Fruit fly (Drosophila melanogaster) whole organism, adult: ENCODE results near the gene CG14839.
A peak's percentile ranks its signal among the peaks of the same experiment; 100 is the strongest.

Experiments
- CG11617 ChIP-seq: fragments of 200-800 bp; sonication (Bioruptor generic); optimal IDR thresholded peaks from 2 replicates; lab custom pipeline; 2017; ENCODE audit warnings: mild to moderate bottlenecking, missing biosample characterization, missing genetic modification reagents, missing genetic modification characterization
- CG12768 ChIP-seq: fragments of 200-800 bp; sonication (Bioruptor generic); optimal IDR thresholded peaks from 2 replicates; lab custom pipeline; 2017; ENCODE audit warnings: missing biosample characterization, missing genetic modification characterization, mild to moderate bottlenecking, moderate library complexity, missing genetic modification reagents
- CG14711 ChIP-seq: fragments of 200-800 bp; sonication (Bioruptor generic); optimal IDR thresholded peaks from 2 replicates; lab custom pipeline; 2018; ENCODE audit warnings: missing biosample characterization, mild to moderate bottlenecking, missing genetic modification characterization, moderate library complexity
- CG1620 ChIP-seq: fragments of 200-800 bp; sonication (Bioruptor generic); optimal IDR thresholded peaks from 2 replicates; lab custom pipeline; 2016; ENCODE audit warnings: missing biosample characterization, missing genetic modification characterization
- CG33017 ChIP-seq: fragments of 200-800 bp; sonication (Bioruptor generic); optimal IDR thresholded peaks from 2 replicates; lab custom pipeline; 2018; ENCODE audit warnings: missing biosample characterization, mild to moderate bottlenecking, missing genetic modification characterization, moderate library complexity
- CG5204 ChIP-seq: fragments of 200-800 bp; sonication (Bioruptor generic); optimal IDR thresholded peaks from 2 replicates; lab custom pipeline; 2016; ENCODE audit warnings: missing biosample characterization, missing genetic modification characterization
- CG7045 ChIP-seq: fragments of 200-800 bp; sonication (Bioruptor generic); optimal IDR thresholded peaks from 2 replicates; lab custom pipeline; 2017; ENCODE audit warnings: missing biosample characterization, mild to moderate bottlenecking, missing genetic modification characterization
- CG7101 ChIP-seq: fragments of 200-800 bp; sonication (Bioruptor generic); optimal IDR thresholded peaks from 2 replicates; lab custom pipeline; 2018; ENCODE audit warnings: missing biosample characterization, mild to moderate bottlenecking, missing genetic modification characterization, moderate library complexity
- Clk ChIP-seq: fragments of 200-800 bp; sonication (Bioruptor generic); optimal IDR thresholded peaks from 2 replicates; lab custom pipeline; 2017; ENCODE audit warnings: missing biosample characterization, missing genetic modification characterization
- Crg-1 ChIP-seq: fragments of 200-800 bp; sonication (Bioruptor generic); optimal IDR thresholded peaks from 2 replicates; lab custom pipeline; 2016; ENCODE audit warnings: missing biosample characterization, missing genetic modification characterization
- Hr96 ChIP-seq: fragments of 200-800 bp; sonication (Bioruptor generic); optimal IDR thresholded peaks from 2 replicates; lab custom pipeline; 2016; ENCODE audit warnings: missing biosample characterization, missing genetic modification characterization
- Mnt ChIP-seq: fragments of 200-800 bp; sonication (Bioruptor generic); optimal IDR thresholded peaks from 2 replicates; lab custom pipeline; 2016; ENCODE audit warnings: missing biosample characterization, mild to moderate bottlenecking, missing genetic modification characterization
- bab1 ChIP-seq: fragments of 200-800 bp; sonication (Bioruptor generic); optimal IDR thresholded peaks from 3 replicates; lab custom pipeline; 2019; ENCODE audit warnings: missing biosample characterization, mild to moderate bottlenecking, missing genetic modification characterization, moderate library complexity
- cic ChIP-seq: fragments of 200-800 bp; sonication (Bioruptor generic); optimal IDR thresholded peaks from 2 replicates; lab custom pipeline; 2017; ENCODE audit warnings: missing biosample characterization, mild to moderate bottlenecking, missing genetic modification characterization, moderate library complexity
- cnc ChIP-seq, 2 experiments: fragments of >200 bp; optimal IDR thresholded peaks; 2 replicates each; lab custom pipeline; 2017
- kay ChIP-seq: fragments of 200-800 bp; sonication (Bioruptor generic); peaks from one replicate; lab custom pipeline; 2016; ENCODE audit warnings: missing biosample characterization, missing genetic modification characterization, borderline replicate concordance
- ovo ChIP-seq: fragments of 200-800 bp; sonication (Bioruptor generic); optimal IDR thresholded peaks from 2 replicates; lab custom pipeline; 2016; ENCODE audit warnings: missing biosample characterization, missing genetic modification characterization
- pad ChIP-seq: fragments of 200-800 bp; sonication (Bioruptor generic); optimal IDR thresholded peaks from 3 replicates; lab custom pipeline; 2017; ENCODE audit warnings: missing biosample characterization, missing genetic modification characterization, mild to moderate bottlenecking, moderate library complexity, missing genetic modification reagents
- tj ChIP-seq: fragments of 200-800 bp; sonication (Bioruptor generic); optimal IDR thresholded peaks from 3 replicates; lab custom pipeline; 2017; ENCODE audit warnings: missing biosample characterization, mild to moderate bottlenecking, missing genetic modification characterization, moderate library complexity
- toe ChIP-seq: fragments of 200-800 bp; sonication (Bioruptor generic); optimal IDR thresholded peaks from 2 replicates; lab custom pipeline; 2016; ENCODE audit warnings: missing biosample characterization, missing genetic modification characterization

CG14839 gene

dm6 chr3R:14298078-14298896 lies 36.1 kb downstream of the CG14839 start:
- TF ChIP-seq pad (GFP tag; lab: Kevin White, UChicago) (peak; percentile 68), tj (GFP tag; lab: Kevin White, UChicago) (peak; percentile 36), ovo (GFP tag; lab: Kevin White, UChicago) (peak; percentile 77), CG12768 (GFP tag; lab: Kevin White, UChicago) (peak; percentile 39), cnc (optimal IDR thresholded peaks at IDR 0.05; lab: Kevin White, UChicago) (no peak), Crg-1 (GFP tag; lab: Kevin White, UChicago) (no peak), bab1 (peak; percentile 56), CG7045 (no peak), Clk (GFP tag; lab: Kevin White, UChicago) (no peak), Mnt (GFP tag; lab: Kevin White, UChicago) (peak; percentile 17), cic (peak; percentile 94), CG1620 (GFP tag; lab: Kevin White, UChicago) (no peak)

dm6 chr3R:14299891-14300290 lies 37.7 kb downstream of the CG14839 start:
- TF ChIP-seq CG7045 = peak; percentile 28
- TF ChIP-seq pad (GFP tag; lab: Kevin White, UChicago) = peak; percentile 21
- TF ChIP-seq CG12768 (GFP tag; lab: Kevin White, UChicago) = peak; percentile 45
- TF ChIP-seq ovo (GFP tag; lab: Kevin White, UChicago) = no peak
- no peak for TF ChIP-seq toe
- TF ChIP-seq CG14711 (tag; lab: Kevin White, UChicago) = peak; percentile 7
- peak; percentile 56 for TF ChIP-seq cic
- TF ChIP-seq cnc (optimal IDR thresholded peaks at IDR 0.05; lab: Kevin White, UChicago) = no peak

dm6 chr3R:14302128-14302527 lies 39.9 kb downstream of the CG14839 start, which contains the start of gene IFT54:
IFT54 (plus strand) TSS chr3R:14302428.
- TF ChIP-seq ovo (GFP tag; lab: Kevin White, UChicago) (no peak), Hr96 (GFP tag; lab: Kevin White, UChicago) (no peak), cic (no peak), cnc (optimal IDR thresholded peaks at IDR 0.05; lab: Kevin White, UChicago) (no peak), CG1620 (GFP tag; lab: Kevin White, UChicago) (no peak), bab1 (no peak), Crg-1 (GFP tag; lab: Kevin White, UChicago) (no peak), CG33017 (tag; lab: Kevin White, UChicago) (no peak), Clk (GFP tag; lab: Kevin White, UChicago) (no peak), pad (GFP tag; lab: Kevin White, UChicago) (no peak), CG14711 (tag; lab: Kevin White, UChicago) (no peak), toe (no peak)

dm6 chr3R:14307972-14308673 lies 45.9 kb downstream of the CG14839 start:
- TF ChIP-seq cnc (optimal IDR thresholded peaks at IDR 0.05; lab: Kevin White, UChicago) = peak; percentile 11 to 53
- TF ChIP-seq CG7101 (tag; lab: Kevin White, UChicago) = no peak
- TF ChIP-seq cic = no peak
- peak; percentile 46 for TF ChIP-seq pad (GFP tag; lab: Kevin White, UChicago)
- TF ChIP-seq Crg-1 (GFP tag; lab: Kevin White, UChicago) = no peak
- no peak for TF ChIP-seq CG11617 (GFP tag; lab: Kevin White, UChicago)

dm6 chr3R:14308801-14309217 lies 46.6 kb downstream of the CG14839 start, which contains the start of gene Polr2I:
Polr2I (plus strand) TSS chr3R:14309089.
- peak; percentile 9 for TF ChIP-seq CG11617 (GFP tag; lab: Kevin White, UChicago)
- TF ChIP-seq Clk (GFP tag; lab: Kevin White, UChicago) = no peak
- TF ChIP-seq CG1620 (GFP tag; lab: Kevin White, UChicago) = peak; percentile 43
- peak; percentile 2 for TF ChIP-seq CG7045
- TF ChIP-seq Hr96 (GFP tag; lab: Kevin White, UChicago) = no peak
- TF ChIP-seq toe = no peak
- TF ChIP-seq CG12768 (GFP tag; lab: Kevin White, UChicago) = peak; percentile 51
- no peak for TF ChIP-seq CG5204 (GFP tag; lab: Kevin White, UChicago)
- TF ChIP-seq bab1 = no peak
- TF ChIP-seq CG33017 (tag; lab: Kevin White, UChicago) = no peak
- no peak for TF ChIP-seq tj (GFP tag; lab: Kevin White, UChicago)
- no peak for TF ChIP-seq Mnt (GFP tag; lab: Kevin White, UChicago)
- TF ChIP-seq cnc (optimal IDR thresholded peaks at IDR 0.05; lab: Kevin White, UChicago) = no peak
- TF ChIP-seq CG7101 (tag; lab: Kevin White, UChicago) = peak; percentile 33
- TF ChIP-seq Crg-1 (GFP tag; lab: Kevin White, UChicago) = no peak
- no peak for TF ChIP-seq cic
- no peak for TF ChIP-seq ovo (GFP tag; lab: Kevin White, UChicago)
- no peak for TF ChIP-seq kay (GFP tag; lab: Kevin White, UChicago)
- peak; percentile 22 for TF ChIP-seq CG14711 (tag; lab: Kevin White, UChicago)
- no peak for TF ChIP-seq pad (GFP tag; lab: Kevin White, UChicago)

dm6 chr3R:14310062-14310461 lies 47.9 kb downstream of the CG14839 start, which contains the start of gene CG31321:
CG31321 (plus strand) TSS chr3R:14310362.
- TF ChIP-seq Crg-1 (GFP tag; lab: Kevin White, UChicago) = no peak
- no peak for TF ChIP-seq Hr96 (GFP tag; lab: Kevin White, UChicago)
- no peak for TF ChIP-seq cnc (optimal IDR thresholded peaks at IDR 0.05; lab: Kevin White, UChicago)
- TF ChIP-seq Mnt (GFP tag; lab: Kevin White, UChicago) = no peak
- no peak for TF ChIP-seq CG11617 (GFP tag; lab: Kevin White, UChicago)
- no peak for TF ChIP-seq CG33017 (tag; lab: Kevin White, UChicago)
- no peak for TF ChIP-seq CG5204 (GFP tag; lab: Kevin White, UChicago)
- TF ChIP-seq pad (GFP tag; lab: Kevin White, UChicago) = no peak
- no peak for TF ChIP-seq CG1620 (GFP tag; lab: Kevin White, UChicago)
- no peak for TF ChIP-seq CG7045
- TF ChIP-seq CG7101 (tag; lab: Kevin White, UChicago) = no peak
- no peak for TF ChIP-seq ovo (GFP tag; lab: Kevin White, UChicago)
- no peak for TF ChIP-seq tj (GFP tag; lab: Kevin White, UChicago)
- TF ChIP-seq cic = no peak
- TF ChIP-seq Clk (GFP tag; lab: Kevin White, UChicago) = no peak
- TF ChIP-seq bab1 = no peak
- no peak for TF ChIP-seq CG14711 (tag; lab: Kevin White, UChicago)
- no peak for TF ChIP-seq toe
- TF ChIP-seq CG12768 (GFP tag; lab: Kevin White, UChicago) = no peak
- TF ChIP-seq kay (GFP tag; lab: Kevin White, UChicago) = no peak
